Worm (Caenorhabditis elegans) whole organism, L1 larva: ENCODE measurements around the gene Y4C6B.3.
"Not testable (repeated sequence)": the region's sequence is repeated elsewhere in the genome, so short reads cannot be mapped to it uniquely, and the experiment has no call there.

Experiments
- aly-2 ChIP-seq: fragments of 150-350 bp; optimal IDR thresholded peaks from 2 replicates; lab custom pipeline; 2014; ENCODE audit warnings: missing biosample characterization, missing genetic modification characterization
- blmp-1 ChIP-seq: fragments of 150-350 bp; optimal IDR thresholded peaks from 2 replicates; lab custom pipeline; 2014; ENCODE audit warnings: missing biosample characterization, missing genetic modification characterization
- ceh-63 ChIP-seq: fragments of 200-800 bp; sonication (Bioruptor generic); optimal IDR thresholded peaks from 2 replicates; lab custom pipeline; 2018; ENCODE audit warnings: mild to moderate bottlenecking, missing genetic modification characterization, missing compliant biosample characterization
- ceh-8 ChIP-seq: fragments of 200-800 bp; sonication (Bioruptor generic); optimal IDR thresholded peaks from 2 replicates; lab custom pipeline; 2018; ENCODE audit warnings: mild to moderate bottlenecking, missing genetic modification characterization, moderate library complexity, missing compliant biosample characterization
- dsc-1 ChIP-seq: sonication (generic microtip); optimal IDR thresholded peaks from 2 replicates; lab custom pipeline; 2016; ENCODE audit warnings: mild to moderate bottlenecking, missing genetic modification characterization, missing compliant biosample characterization
- efl-1 ChIP-seq, 4 experiments: fragments of 150-350 bp; optimal IDR thresholded peaks in 3 of 4; peaks in 1 of 4; 1 replicate in 1 of 4; 2 replicates in 3 of 4; lab custom pipeline; 2014; ENCODE audit warnings: missing biosample characterization in 2 of 4, missing genetic modification characterization in 2 of 4, missing genetic modification reagents in 2 of 4
- efl-3 ChIP-seq: fragments of 200-800 bp; sonication (Bioruptor generic); optimal IDR thresholded peaks from 2 replicates; lab custom pipeline; 2018; ENCODE audit warnings: mild to moderate bottlenecking, missing genetic modification characterization, missing compliant biosample characterization
- egl-13 ChIP-seq: sonication (generic microtip); optimal IDR thresholded peaks from 2 replicates; lab custom pipeline; 2016; ENCODE audit warnings: missing genotype, missing genetic modification reagents, missing genetic modification characterization, missing compliant biosample characterization
- fkh-10 ChIP-seq: sonication (generic microtip); optimal IDR thresholded peaks from 2 replicates; lab custom pipeline; 2017; ENCODE audit warnings: missing biosample characterization, missing genetic modification reagents, missing genetic modification characterization
- fkh-4 ChIP-seq: sonication (generic microtip); optimal IDR thresholded peaks from 2 replicates; lab custom pipeline; 2016; ENCODE audit warnings: missing compliant biosample characterization, missing genetic modification characterization, borderline replicate concordance
- fos-1 ChIP-seq: fragments of 150-350 bp; optimal IDR thresholded peaks from 2 replicates; lab custom pipeline; 2014; ENCODE audit warnings: missing biosample characterization, missing genetic modification characterization
- hlh-4 ChIP-seq: sonication (generic microtip); optimal IDR thresholded peaks from 2 replicates; lab custom pipeline; 2016; ENCODE audit warnings: mild to moderate bottlenecking, missing genetic modification characterization, missing compliant biosample characterization
- irx-1 ChIP-seq: sonication (generic microtip); optimal IDR thresholded peaks from 2 replicates; lab custom pipeline; 2016; ENCODE audit warnings: missing genetic modification characterization, missing compliant biosample characterization
- lin-15B ChIP-seq: fragments of 150-350 bp; sonication (generic microtip); optimal IDR thresholded peaks from 3 replicates; lab custom pipeline; 2014; ENCODE audit warnings: missing biosample characterization, missing genetic modification characterization
- lin-39 ChIP-seq: fragments of 150-350 bp; optimal IDR thresholded peaks from 2 replicates; lab custom pipeline; 2014; ENCODE audit warnings: missing biosample characterization, missing genetic modification reagents, missing genetic modification characterization
- mab-9 ChIP-seq: fragments of 200-800 bp; sonication (Bioruptor generic); IDR thresholded peaks from 2 replicates; pipeline ENCODE4 v1.3.6; 2022; ENCODE audit warnings: missing genetic modification reagents, missing genetic modification characterization, missing compliant biosample characterization
- mef-2 ChIP-seq: fragments of 150-350 bp; optimal IDR thresholded peaks from 2 replicates; lab custom pipeline; 2014; ENCODE audit warnings: missing biosample characterization, missing genetic modification characterization
- mep-1 ChIP-seq: fragments of 150-350 bp; optimal IDR thresholded peaks from 2 replicates; lab custom pipeline; 2014; ENCODE audit warnings: missing biosample characterization, missing genetic modification characterization
- nhr-19 ChIP-seq: fragments of 200-800 bp; sonication (Bioruptor generic); conservative IDR thresholded peaks from 2 replicates; pipeline ENCODE4 v1.3.6; 2022; ENCODE audit warnings: missing genetic modification characterization, missing compliant biosample characterization
- nhr-71 ChIP-seq: sonication (generic microtip); optimal IDR thresholded peaks from 2 replicates; lab custom pipeline; 2016; ENCODE audit warnings: mild to moderate bottlenecking, missing genetic modification characterization, moderate library complexity, missing compliant biosample characterization
- nhr-77 ChIP-seq: fragments of 150-350 bp; optimal IDR thresholded peaks from 2 replicates; lab custom pipeline; 2014; ENCODE audit warnings: missing biosample characterization, missing genetic modification characterization
- rnt-1 ChIP-seq: sonication (generic microtip); optimal IDR thresholded peaks from 2 replicates; lab custom pipeline; 2016; ENCODE audit warnings: mild to moderate bottlenecking, missing genetic modification characterization, moderate library complexity, missing compliant biosample characterization
- snu-23 ChIP-seq: sonication (generic microtip); optimal IDR thresholded peaks from 2 replicates; lab custom pipeline; 2016; ENCODE audit warnings: missing genetic modification characterization, missing compliant biosample characterization
- sptf-1 ChIP-seq: fragments of 150-350 bp; optimal IDR thresholded peaks from 2 replicates; lab custom pipeline; 2014; ENCODE audit warnings: missing biosample characterization, missing genetic modification characterization
- sup-37 ChIP-seq: fragments of 200-800 bp; sonication (Bioruptor generic); optimal IDR thresholded peaks from 2 replicates; lab custom pipeline; 2018; ENCODE audit warnings: mild to moderate bottlenecking, missing genetic modification characterization, missing compliant biosample characterization
- swsn-7 ChIP-seq: sonication (generic microtip); optimal IDR thresholded peaks from 2 replicates; lab custom pipeline; 2016; ENCODE audit warnings: missing genetic modification characterization, missing compliant biosample characterization
- tbx-2 ChIP-seq: sonication (generic microtip); optimal IDR thresholded peaks from 2 replicates; lab custom pipeline; 2016; ENCODE audit warnings: missing genetic modification characterization, missing compliant biosample characterization
- tlp-1 ChIP-seq: fragments of 150-350 bp; optimal IDR thresholded peaks from 2 replicates; lab custom pipeline; 2014; ENCODE audit warnings: missing biosample characterization, missing genetic modification characterization
- unc-30 ChIP-seq: sonication (generic microtip); optimal IDR thresholded peaks from 2 replicates; lab custom pipeline; 2017; ENCODE audit warnings: missing biosample characterization, missing genetic modification characterization
- unc-62 ChIP-seq: fragments of 150-350 bp; optimal IDR thresholded peaks from 2 replicates; lab custom pipeline; 2014; ENCODE audit warnings: missing biosample characterization, missing genetic modification reagents, missing genetic modification characterization
- vab-15 ChIP-seq: sonication (generic microtip); optimal IDR thresholded peaks from 2 replicates; lab custom pipeline; 2017; ENCODE audit warnings: missing genotype, mild to moderate bottlenecking, missing genetic modification characterization, missing compliant biosample characterization
- zag-1 ChIP-seq: fragments of 150-350 bp; optimal IDR thresholded peaks from 2 replicates; lab custom pipeline; 2014; ENCODE audit warnings: missing biosample characterization, missing genetic modification characterization

Y4C6B.3 gene

DNA sequence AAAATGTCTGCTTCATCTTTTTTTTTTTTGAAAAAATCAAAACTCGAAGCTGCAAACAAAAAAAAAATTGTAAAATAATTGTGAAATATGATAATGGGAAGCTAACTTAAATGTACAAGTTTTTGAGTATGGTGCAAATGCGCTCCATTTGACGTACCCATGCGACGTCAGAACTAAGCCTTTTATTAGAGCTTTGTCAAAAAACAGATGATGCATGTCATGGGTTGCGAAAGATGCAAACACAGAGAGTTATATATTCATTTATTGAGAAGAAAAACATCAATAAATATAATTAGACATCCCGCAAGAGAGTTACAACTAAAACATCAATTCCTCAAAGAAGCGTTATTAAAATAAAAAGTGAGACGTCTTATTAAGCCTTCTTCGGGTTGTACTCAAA lies 37.8 kb upstream of the Y4C6B.3 start:
- TF ChIP-seq blmp-1 (tag; lab: Kevin White, UChicago), result no peak
- peak; percentile 58 for TF ChIP-seq dsc-1
- no peak for TF ChIP-seq efl-1 (optimal IDR thresholded peaks at IDR 0.05; lab: Kevin White, UChicago)
- TF ChIP-seq efl-1 (GFP tag; optimal IDR thresholded peaks at IDR 0.05 in 1 of 2; lab: Kevin White, UChicago), result peak in 1 of 2 experiments; percentile 54
- no peak for TF ChIP-seq unc-30 (tag; lab: Kevin White, UChicago)
- no peak for TF ChIP-seq hlh-4 (tag; lab: Kevin White, UChicago)

DNA sequence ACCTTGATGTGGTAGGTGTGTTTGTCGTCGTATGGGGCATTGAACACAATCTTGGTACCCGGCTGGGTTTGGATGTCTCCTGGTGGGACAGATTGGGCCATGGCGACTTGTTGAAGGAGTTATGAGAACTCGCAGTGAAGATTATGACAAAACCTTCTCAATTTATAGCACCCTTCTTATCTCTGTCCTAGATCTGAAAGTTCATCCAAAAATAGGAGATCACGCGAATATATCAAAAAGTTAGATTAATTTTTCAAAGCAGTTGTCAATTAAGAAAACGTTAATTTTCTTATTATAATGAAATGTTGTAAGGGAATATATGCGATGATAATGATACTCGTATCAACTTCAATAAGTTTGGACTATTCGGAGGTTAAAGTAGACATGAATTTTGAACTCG lies 37.0 kb upstream of the Y4C6B.3 start, which contains the start of gene msp-51:
TSS of gene msp-51 (minus strand) at position 101 of the 400 bp plus-strand sequence.
- TF ChIP-seq sptf-1 (tag; lab: Kevin White, UChicago); blmp-1 (tag; lab: Kevin White, UChicago); efl-3 (GFP tag; lab: Kevin White, UChicago): not testable (repeated sequence)

DNA sequence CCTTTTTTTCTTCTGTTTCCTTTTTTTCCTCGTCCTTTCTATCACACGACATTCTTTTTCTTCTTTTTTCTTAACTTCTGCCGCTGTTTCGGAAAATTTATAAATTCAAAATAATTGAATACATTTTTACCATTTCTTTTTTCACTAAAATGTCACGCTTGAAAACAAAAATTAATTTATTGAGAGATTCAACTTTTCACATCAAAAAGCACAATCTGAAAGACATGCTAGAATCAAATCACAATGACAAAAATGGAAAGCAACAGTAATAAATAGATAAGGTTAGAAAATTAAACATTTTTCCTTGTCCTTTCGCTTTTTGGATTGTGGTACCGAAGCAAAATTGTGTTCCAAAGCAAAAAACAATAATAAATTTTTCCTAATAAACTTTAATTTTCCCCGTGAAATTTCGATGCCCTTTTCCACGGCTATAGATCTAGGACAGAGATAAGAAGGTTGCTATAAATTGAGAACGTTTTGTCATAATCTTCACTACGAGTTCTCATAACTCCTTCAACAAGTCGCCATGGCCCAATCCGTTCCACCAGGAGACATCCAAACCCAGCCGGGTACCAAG lies 34.8 kb upstream of the Y4C6B.3 start, which contains the start of the genes ZK354.6 and msp-113:
TSS of gene ZK354.6 (minus strand) at position 101 of the 577 bp plus-strand sequence.
TSS of gene msp-113 (plus strand) at position 527 of the 577 bp plus-strand sequence.
- no peak for TF ChIP-seq nhr-71 (tag; lab: Kevin White, UChicago)
- TF ChIP-seq lin-15B (tag; lab: Kevin White, UChicago), result no peak
- TF ChIP-seq mab-9, result no peak
- no peak for TF ChIP-seq ceh-63 (GFP tag; lab: Kevin White, UChicago)
- TF ChIP-seq fos-1 (tag; lab: Kevin White, UChicago), result no peak
- no peak for TF ChIP-seq tlp-1 (tag; lab: Kevin White, UChicago)
- TF ChIP-seq unc-30 (tag; lab: Kevin White, UChicago), result no peak
- no peak for TF ChIP-seq egl-13
- TF ChIP-seq swsn-7 (tag; lab: Kevin White, UChicago), result no peak
- TF ChIP-seq hlh-4 (tag; lab: Kevin White, UChicago), result no peak

DNA sequence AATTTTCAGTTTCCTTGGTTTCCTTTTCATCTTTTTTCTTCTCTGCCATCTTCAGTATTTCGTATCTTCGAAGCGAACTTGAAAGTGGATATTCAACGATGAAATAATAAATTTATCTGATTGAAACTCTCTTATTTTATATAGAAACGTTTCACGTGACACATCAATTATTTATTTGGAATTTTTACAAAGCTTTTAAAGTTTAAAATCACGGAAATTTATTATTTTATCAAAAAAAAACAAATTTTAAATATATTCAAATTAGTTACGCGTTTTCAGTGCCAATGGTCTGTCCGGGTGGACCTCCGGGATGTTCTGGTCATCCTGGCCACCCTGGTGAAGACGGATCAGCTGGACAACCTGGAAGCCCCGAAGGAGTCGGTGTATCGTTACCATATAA lies 29.2 kb upstream of the Y4C6B.3 start, which contains the start of gene ZK354.7:
TSS of gene ZK354.7 (minus strand) at position 101 of the 400 bp plus-strand sequence.
- no peak for TF ChIP-seq fkh-10 (GFP tag; lab: Kevin White, UChicago)
- TF ChIP-seq snu-23 (GFP tag; lab: Kevin White, UChicago), result no peak
- no peak for TF ChIP-seq swsn-7 (tag; lab: Kevin White, UChicago)
- TF ChIP-seq nhr-19, result no peak
- TF ChIP-seq ceh-8 (GFP tag; lab: Kevin White, UChicago), result no peak
- no peak for TF ChIP-seq vab-15
- no peak for TF ChIP-seq aly-2 (tag; lab: Kevin White, UChicago)
- no peak for TF ChIP-seq unc-62 (GFP tag; lab: Kevin White, UChicago)
- no peak for TF ChIP-seq lin-39 (tag; lab: Kevin White, UChicago)
- no peak for TF ChIP-seq tbx-2 (tag; lab: Kevin White, UChicago)
- no peak for TF ChIP-seq zag-1 (tag; lab: Kevin White, UChicago)
- no peak for TF ChIP-seq mep-1 (tag; lab: Kevin White, UChicago)
- TF ChIP-seq mef-2 (tag; lab: Kevin White, UChicago), result no peak
- no peak for TF ChIP-seq egl-13
- TF ChIP-seq nhr-77 (tag; lab: Kevin White, UChicago), result no peak
- TF ChIP-seq fkh-4 (tag; lab: Kevin White, UChicago), result no peak

DNA sequence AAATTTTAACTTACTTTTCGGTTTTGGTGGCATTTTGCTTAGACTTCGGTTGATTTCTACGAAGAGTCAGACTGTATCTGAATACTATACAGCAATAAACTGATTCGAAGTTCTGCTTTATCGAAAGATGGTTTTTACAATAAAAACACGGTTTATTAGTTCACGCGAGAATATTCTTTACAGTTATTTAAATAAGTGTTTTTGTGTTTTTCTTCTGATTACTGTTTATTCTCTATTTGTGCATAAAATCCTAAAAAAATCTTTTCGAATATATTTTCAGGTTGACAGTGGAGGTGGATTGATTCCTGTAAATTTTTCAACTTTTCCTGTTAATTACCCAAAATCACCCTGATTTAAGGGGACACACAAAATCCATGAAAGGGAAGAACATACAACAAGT lies 26.2 kb upstream of the Y4C6B.3 start, which contains the start of gene ZK354.8:
TSS of gene ZK354.8 (minus strand) at position 101 of the 400 bp plus-strand sequence.
- no peak for TF ChIP-seq swsn-7 (tag; lab: Kevin White, UChicago)
- no peak for TF ChIP-seq sup-37 (GFP tag; lab: Kevin White, UChicago)
- no peak for TF ChIP-seq egl-13
- TF ChIP-seq ceh-8 (GFP tag; lab: Kevin White, UChicago), result no peak
- TF ChIP-seq rnt-1 (tag; lab: Kevin White, UChicago), result no peak
- TF ChIP-seq irx-1 (tag; lab: Kevin White, UChicago), result no peak
